Worm (Caenorhabditis elegans): ENCODE results near the gene rad-23.

rad-23 gene

DNA sequence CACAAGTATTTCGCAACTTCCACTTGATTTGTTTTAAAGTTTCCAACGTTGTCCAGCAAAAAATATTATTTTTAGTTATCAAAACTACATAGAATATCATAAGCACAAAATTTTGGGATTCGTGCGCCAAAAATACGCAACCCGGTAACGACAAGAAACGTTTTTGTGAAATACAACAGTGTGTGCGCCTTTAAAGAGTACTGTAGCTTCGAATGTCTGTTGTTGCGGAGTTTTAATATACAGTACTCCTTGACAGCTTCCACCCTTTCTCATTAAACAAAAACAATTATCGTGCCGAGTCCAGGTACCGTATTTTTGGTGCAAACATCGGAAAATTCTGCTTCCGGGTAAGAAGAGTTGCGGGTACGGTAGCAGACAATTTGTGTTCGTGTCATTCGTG lies 27.7 kb upstream of the rad-23 start:
- TF ChIP-seq gmeb-2 (tag; optimal IDR thresholded peaks at IDR 0.05) (no peak), T23F11.4 (GFP tag; optimal IDR thresholded peaks at IDR 0.05) (no peak), tbx-7 (tag; optimal IDR thresholded peaks at IDR 0.05) (no peak), ceh-19 (GFP tag; optimal IDR thresholded peaks at IDR 0.05) (no peak), unc-86 (tag; optimal IDR thresholded peaks at IDR 0.05) (no peak), ahr-1 (tag; optimal IDR thresholded peaks at IDR 0.05) (no peak), ttx-3 (tag; optimal IDR thresholded peaks at IDR 0.05) (no peak), F13H6.1 (tag; optimal IDR thresholded peaks at IDR 0.05) (no peak), ceh-24 (tag; optimal IDR thresholded peaks at IDR 0.05) (no peak), lim-6 (tag; optimal IDR thresholded peaks at IDR 0.05) (no peak), pax-1 (tag; optimal IDR thresholded peaks at IDR 0.05) (no peak)

DNA sequence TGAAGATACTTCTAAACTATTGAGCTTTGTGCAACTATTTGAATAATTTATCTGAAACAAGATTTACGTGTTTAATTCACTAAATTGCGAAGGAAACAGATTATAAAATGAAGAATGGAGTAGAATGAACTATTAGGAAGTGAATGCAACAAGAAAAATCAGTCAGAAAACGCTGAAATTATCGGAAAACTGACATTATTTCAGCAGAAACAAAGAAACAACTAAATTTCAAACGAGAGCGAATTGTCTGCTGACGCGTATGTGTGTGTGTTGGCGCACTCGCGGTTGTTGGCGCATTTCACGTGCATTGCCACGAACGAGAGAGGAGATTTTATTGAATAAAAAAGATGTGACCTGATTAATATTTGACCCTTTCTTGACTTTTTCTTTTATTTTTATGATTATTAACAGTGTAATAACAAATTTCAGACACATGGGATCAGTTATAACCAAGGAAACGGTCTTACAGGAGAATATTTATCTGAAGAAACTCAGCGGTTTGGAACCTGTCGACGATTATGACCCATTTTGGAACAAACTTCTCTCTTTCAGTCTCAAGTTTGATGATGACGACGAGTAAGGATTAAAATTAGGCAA lies 23.4 kb upstream of the rad-23 start, which contains the start of the genes trr-1 and C47D12.2:
Gene trr-1 (minus strand): TSS at position 51 of the 597 bp plus-strand sequence.
Gene C47D12.2 (plus strand): TSS at position 430 of the 597 bp plus-strand sequence.
- TF ChIP-seq gmeb-2 (tag; optimal IDR thresholded peaks at IDR 0.05), result no peak
- TF ChIP-seq hlh-30 (tag; optimal IDR thresholded peaks at IDR 0.05; ENCODE audit: insufficient read depth), result peak; percentile 57
- peak; percentile 29 for TF ChIP-seq madf-2 (tag; optimal IDR thresholded peaks at IDR 0.05)
- peak; percentile 1 for TF ChIP-seq sdc-2 (tag; optimal IDR thresholded peaks at IDR 0.05)
- no peak for TF ChIP-seq pqm-1 (tag; optimal IDR thresholded peaks at IDR 0.05)
- no peak for TF ChIP-seq hlh-13 (GFP tag; optimal IDR thresholded peaks at IDR 0.05)
- TF ChIP-seq sox-4 (tag; optimal IDR thresholded peaks at IDR 0.05), result no peak
- TF ChIP-seq Y22D7AL.16 (tag; optimal IDR thresholded peaks at IDR 0.05), result no peak
- TF ChIP-seq tbx-2 (tag; optimal IDR thresholded peaks at IDR 0.05), result peak; percentile 48
- TF ChIP-seq unc-3 (GFP tag; conservative IDR thresholded peaks at IDR 0.05), result no peak
- TF ChIP-seq unc-3 (tag; optimal IDR thresholded peaks at IDR 0.05), result peak; percentile 7
- no peak for TF ChIP-seq C38D4.7 (GFP tag; optimal IDR thresholded peaks at IDR 0.05)
- peak; percentile 34 for TF ChIP-seq ceh-14 (tag; optimal IDR thresholded peaks at IDR 0.05)
- TF ChIP-seq ceh-18 (tag; optimal IDR thresholded peaks at IDR 0.05), result peak; percentile 43
- TF ChIP-seq unc-55 (GFP tag; optimal IDR thresholded peaks at IDR 0.05), result no peak
- no peak for TF ChIP-seq elt-4 (tag; optimal IDR thresholded peaks at IDR 0.05)
- peak; percentile 69 for TF ChIP-seq unc-42 (tag; optimal IDR thresholded peaks at IDR 0.05)

DNA sequence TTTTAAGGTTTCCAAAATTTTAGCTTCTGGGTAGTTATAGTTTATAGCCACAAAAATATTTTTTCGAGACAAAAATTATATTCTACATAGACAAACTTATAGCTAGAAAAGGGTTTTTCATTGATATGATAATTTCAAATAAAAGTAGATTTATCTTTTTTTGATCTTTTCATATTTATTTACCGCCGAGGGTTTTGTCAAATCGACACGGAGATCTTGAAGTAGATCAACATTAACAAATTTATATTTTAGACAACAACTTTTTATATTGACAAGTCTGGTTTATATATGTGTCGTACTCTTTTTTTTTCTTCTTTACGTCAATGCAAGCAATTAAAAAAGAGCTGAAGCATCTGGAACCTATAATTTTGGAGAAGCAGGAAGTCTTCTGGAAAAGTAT lies 6.3 kb upstream of the rad-23 start:
- no peak for TF ChIP-seq elt-4 (tag; optimal IDR thresholded peaks at IDR 0.05)

DNA sequence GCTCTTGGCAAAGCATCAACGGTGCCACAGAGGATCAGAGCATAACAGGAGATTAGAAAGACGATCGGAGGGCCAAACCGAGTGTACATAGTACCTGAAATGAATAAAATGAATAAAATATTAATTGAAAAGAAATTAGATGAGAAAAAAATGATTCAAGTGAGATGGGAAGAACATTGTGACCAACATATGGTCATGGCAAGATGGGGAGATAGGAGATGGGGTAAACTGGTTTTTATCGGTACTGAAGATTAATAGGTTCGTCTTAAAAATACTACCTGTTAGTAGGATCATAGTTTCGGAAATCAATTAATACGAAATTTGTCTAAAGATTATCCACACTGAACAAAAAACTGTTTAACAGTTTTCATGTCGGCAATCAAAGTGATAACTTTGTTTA lies 4.5 kb upstream of the rad-23 start, which contains the start of gene nep-1:
Gene nep-1 (minus strand): TSS at position 101 of the 400 bp plus-strand sequence.
- TF ChIP-seq pat-9 (tag; optimal IDR thresholded peaks at IDR 0.05) (no peak), unc-42 (tag; optimal IDR thresholded peaks at IDR 0.05) (no peak), ceh-9 (tag; optimal IDR thresholded peaks at IDR 0.05) (no peak)

DNA sequence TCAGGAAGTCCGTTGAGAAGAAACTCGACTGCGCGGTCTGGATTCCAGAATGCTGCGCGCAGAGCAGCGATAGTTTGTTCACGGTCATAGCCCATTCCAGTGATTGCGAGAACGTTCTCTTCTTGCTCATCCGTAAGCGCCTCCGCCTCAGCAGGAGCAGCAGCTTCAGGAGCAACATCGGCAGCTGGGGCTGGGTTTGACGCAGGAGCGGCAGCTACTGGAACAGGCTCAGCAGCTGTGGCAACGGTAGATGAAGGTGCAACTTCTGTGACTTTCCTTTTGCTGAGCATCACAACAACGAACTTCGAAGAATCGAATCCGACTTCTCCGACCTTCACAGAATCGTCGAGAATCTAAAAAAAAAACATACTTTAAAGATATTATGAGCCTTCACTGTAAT lies 404 bp downstream of the rad-23 start:
- TF ChIP-seq hlh-13 (GFP tag; optimal IDR thresholded peaks at IDR 0.05) (no peak), che-1 (tag; optimal IDR thresholded peaks at IDR 0.05) (no peak), lim-6 (tag; optimal IDR thresholded peaks at IDR 0.05) (no peak)

DNA sequence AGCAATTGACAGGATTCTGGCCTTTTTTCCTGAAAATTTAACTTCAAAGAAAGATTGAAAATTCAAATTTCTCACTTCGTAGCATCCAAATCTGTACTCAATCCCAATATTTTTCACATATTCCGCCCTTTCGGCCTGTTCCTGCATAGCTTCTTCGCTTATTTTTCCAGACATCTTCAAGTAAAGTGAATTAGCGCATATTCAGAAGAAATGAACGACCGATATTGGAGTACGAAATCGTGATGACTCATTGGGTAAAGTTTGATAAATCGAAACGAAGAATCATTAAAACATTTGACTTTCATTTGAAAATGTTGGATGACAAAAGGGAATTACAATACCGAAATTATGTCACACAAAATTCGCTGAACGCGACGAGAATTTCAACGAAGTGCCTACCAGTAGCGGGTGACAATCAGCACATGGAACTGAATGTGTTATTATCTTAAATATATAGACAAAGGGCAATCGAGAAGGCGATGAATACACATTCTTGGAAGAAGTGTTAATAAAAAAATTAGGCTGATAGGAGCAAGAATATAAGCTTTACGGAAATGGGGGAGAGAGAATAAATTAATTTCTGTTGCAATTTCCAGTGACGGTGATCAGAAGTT lies 1.4 kb downstream of the rad-23 start, which contains the start of gene coa-7:
Gene coa-7 (minus strand): TSS at position 174 of the 614 bp plus-strand sequence.
- no peak for TF ChIP-seq unc-3 (GFP tag; conservative IDR thresholded peaks at IDR 0.05)
- no peak for TF ChIP-seq unc-3 (tag; optimal IDR thresholded peaks at IDR 0.05)
- no peak for TF ChIP-seq pqm-1 (tag; optimal IDR thresholded peaks at IDR 0.05)
- TF ChIP-seq ceh-48 (tag; optimal IDR thresholded peaks at IDR 0.05), result no peak
- TF ChIP-seq ahr-1 (tag; optimal IDR thresholded peaks at IDR 0.05), result no peak
- no peak for TF ChIP-seq hlh-8 (tag; optimal IDR thresholded peaks at IDR 0.05)

Data from whole organism, late embryonic.